Fruit fly (Drosophila melanogaster) whole organism, embryonic: ENCODE measurements around the gene CG9497.

Source experiments
- Bdp1 ChIP-seq: fragments of 200-800 bp; sonication (Bioruptor generic); optimal IDR thresholded peaks from 3 replicates; lab custom pipeline; 2016; ENCODE audit warnings: missing biosample characterization, missing genetic modification characterization
- CG10321 ChIP-seq: fragments of 200-800 bp; sonication (Bioruptor generic); IDR thresholded peaks from 2 replicates; pipeline ENCODE4 v1.3.6; 2022; ENCODE audit warnings: missing biosample characterization, missing genetic modification characterization
- CG10543 ChIP-seq: fragments of 200-800 bp; sonication (Bioruptor generic); optimal IDR thresholded peaks from 3 replicates; lab custom pipeline; 2017; ENCODE audit warnings: missing biosample characterization, mild to moderate bottlenecking, missing genetic modification characterization, moderate library complexity
- CG12219 ChIP-seq: fragments of 200-800 bp; sonication (Bioruptor generic); optimal IDR thresholded peaks from 3 replicates; lab custom pipeline; 2018; ENCODE audit warnings: missing biosample characterization, mild to moderate bottlenecking, missing genetic modification characterization
- CG12236 ChIP-seq: fragments of 200-800 bp; sonication (Bioruptor generic); optimal IDR thresholded peaks from 2 replicates; lab custom pipeline; 2016; ENCODE audit warnings: missing biosample characterization, missing genetic modification characterization
- CG12744 ChIP-seq: fragments of 200-800 bp; sonication (Bioruptor generic); optimal IDR thresholded peaks from 2 replicates; lab custom pipeline; 2016; ENCODE audit warnings: missing biosample characterization, missing genetic modification characterization
- CG12942 ChIP-seq: fragments of 200-800 bp; sonication (Bioruptor generic); optimal IDR thresholded peaks from 3 replicates; lab custom pipeline; 2016; ENCODE audit warnings: missing biosample characterization, missing genetic modification characterization
- CG13123 ChIP-seq: fragments of 200-800 bp; sonication (Bioruptor generic); optimal IDR thresholded peaks from 2 replicates; lab custom pipeline; 2016; ENCODE audit warnings: missing biosample characterization, missing genetic modification characterization
- CG13287 ChIP-seq: fragments of 200-800 bp; sonication (Bioruptor generic); IDR thresholded peaks from 2 replicates; pipeline ENCODE4 v1.3.6; 2022; ENCODE audit warnings: missing biosample characterization, missing genetic modification characterization; ENCODE audit not compliant: partially characterized antibody
- CG15011 ChIP-seq: fragments of 200-800 bp; sonication (Bioruptor generic); optimal IDR thresholded peaks from 3 replicates; lab custom pipeline; 2018; ENCODE audit warnings: missing biosample characterization, mild to moderate bottlenecking, missing genetic modification characterization
- CG1647 ChIP-seq: fragments of 200-800 bp; sonication (Bioruptor generic); optimal IDR thresholded peaks from 3 replicates; lab custom pipeline; 2016; ENCODE audit warnings: missing biosample characterization, missing genetic modification characterization
- CG18599 ChIP-seq: fragments of 200-800 bp; sonication (Bioruptor generic); optimal IDR thresholded peaks from 3 replicates; lab custom pipeline; 2017; ENCODE audit warnings: missing biosample characterization, missing genetic modification characterization, mild to moderate bottlenecking, moderate library complexity, missing genetic modification reagents
- CG32532 ChIP-seq: fragments of 200-800 bp; sonication (Bioruptor generic); IDR thresholded peaks from 2 replicates; pipeline ENCODE4 v1.3.6; 2022; ENCODE audit warnings: missing biosample characterization, missing genetic modification characterization
- CG3838 ChIP-seq: fragments of 200-800 bp; sonication (Bioruptor generic); optimal IDR thresholded peaks from 3 replicates; lab custom pipeline; 2016; ENCODE audit warnings: missing biosample characterization, missing genetic modification characterization
- CG3847 ChIP-seq: fragments of 200-800 bp; sonication (Bioruptor generic); IDR thresholded peaks from 2 replicates; pipeline ENCODE4 v1.3.6; 2022; ENCODE audit warnings: missing biosample characterization, missing genetic modification characterization
- CG4328 ChIP-seq: fragments of 200-800 bp; sonication (Bioruptor generic); optimal IDR thresholded peaks from 3 replicates; lab custom pipeline; 2017; ENCODE audit warnings: missing biosample characterization, missing genetic modification reagents, missing genetic modification characterization
- CG6854 ChIP-seq: fragments of 200-800 bp; sonication (Bioruptor generic); optimal IDR thresholded peaks from 3 replicates; lab custom pipeline; 2017; ENCODE audit warnings: missing biosample characterization, mild to moderate bottlenecking, missing genetic modification characterization
- CG7372 ChIP-seq: fragments of 200-800 bp; sonication (Bioruptor generic); IDR thresholded peaks from 2 replicates; pipeline ENCODE4 v1.3.6; 2022; ENCODE audit warnings: missing biosample characterization, missing genetic modification characterization
- Dek ChIP-seq: fragments of 200-800 bp; sonication (Bioruptor generic); optimal IDR thresholded peaks from 3 replicates; lab custom pipeline; 2019; ENCODE audit warnings: missing biosample characterization, mild to moderate bottlenecking, missing genetic modification characterization, moderate library complexity
- Dll ChIP-seq: fragments of 200-800 bp; sonication (Bioruptor generic); IDR thresholded peaks from 4 replicates; pipeline ENCODE4 v1.3.6; 2022; ENCODE audit warnings: missing biosample characterization, missing genetic modification characterization; ENCODE audit not compliant: partially characterized antibody
- Hmr ChIP-seq: fragments of 200-800 bp; sonication (Bioruptor generic); optimal IDR thresholded peaks from 3 replicates; lab custom pipeline; 2017; ENCODE audit warnings: mild to moderate bottlenecking, missing biosample characterization, missing genetic modification reagents, missing genetic modification characterization
- Hr39 ChIP-seq: fragments of >200 bp; optimal IDR thresholded peaks from 2 replicates; lab custom pipeline; 2017
- Mrtf ChIP-seq: fragments of 200-800 bp; sonication (Bioruptor generic); IDR thresholded peaks from 3 replicates; pipeline ENCODE4 v1.3.6; 2022; ENCODE audit warnings: missing biosample characterization, missing genetic modification characterization
- Nf-YA ChIP-seq: fragments of 200-800 bp; sonication (Bioruptor generic); IDR thresholded peaks from 2 replicates; pipeline ENCODE4 v1.3.6; 2022; ENCODE audit warnings: missing biosample characterization, missing genetic modification characterization
- NfI ChIP-seq: fragments of 200-800 bp; sonication (Bioruptor generic); optimal IDR thresholded peaks from 3 replicates; lab custom pipeline; 2018; ENCODE audit warnings: missing biosample characterization, mild to moderate bottlenecking, missing genetic modification characterization, moderate library complexity
- Scr ChIP-seq: fragments of 200-800 bp; sonication (Bioruptor generic); IDR thresholded peaks from 2 replicates; pipeline ENCODE4 v1.3.6; 2022; ENCODE audit warnings: missing biosample characterization, missing genetic modification characterization; ENCODE audit not compliant: partially characterized antibody
- Spps ChIP-seq: fragments of 200-800 bp; sonication (Bioruptor generic); optimal IDR thresholded peaks from 2 replicates; lab custom pipeline; 2018; ENCODE audit warnings: missing biosample characterization, mild to moderate bottlenecking, missing genetic modification characterization
- aop ChIP-seq: fragments of 200-800 bp; sonication (Bioruptor generic); IDR thresholded peaks from 2 replicates; pipeline ENCODE4 v1.3.6; 2022; ENCODE audit warnings: missing biosample characterization, missing genetic modification characterization
- bbx ChIP-seq: fragments of 200-800 bp; sonication (Bioruptor generic); IDR thresholded peaks from 2 replicates; pipeline ENCODE4 v1.3.6; 2022; ENCODE audit warnings: missing biosample characterization, missing genetic modification characterization; ENCODE audit not compliant: partially characterized antibody
- chinmo ChIP-seq: fragments of 200-800 bp; sonication (Bioruptor generic); IDR thresholded peaks from 4 replicates; pipeline ENCODE4 v1.3.6; 2022; ENCODE audit warnings: missing biosample characterization, missing genetic modification characterization; ENCODE audit not compliant: partially characterized antibody
- chm ChIP-seq: fragments of 200-800 bp; sonication (Bioruptor generic); IDR thresholded peaks from 2 replicates; pipeline ENCODE4 v1.3.6; 2022; ENCODE audit warnings: missing biosample characterization, missing genetic modification characterization
- crc ChIP-seq: fragments of 200-800 bp; sonication (Bioruptor generic); optimal IDR thresholded peaks from 2 replicates; lab custom pipeline; 2016; ENCODE audit warnings: missing biosample characterization, missing genetic modification characterization
- dati ChIP-seq: fragments of 200-800 bp; sonication (Bioruptor generic); IDR thresholded peaks from 2 replicates; pipeline ENCODE4 v1.3.6; 2022; ENCODE audit warnings: missing biosample characterization, missing genetic modification characterization
- eve ChIP-seq, 2 experiments: fragments of >200 bp; optimal IDR thresholded peaks; 2 replicates each; lab custom pipeline; 2017; ENCODE audit warnings: missing biosample characterization in 2 of 2, missing genetic modification characterization in 2 of 2
- ftz-f1 ChIP-seq: fragments of 200-800 bp; sonication (Bioruptor generic); optimal IDR thresholded peaks from 2 replicates; lab custom pipeline; 2016; ENCODE audit warnings: missing biosample characterization, missing genetic modification characterization
- gcm ChIP-seq: fragments of 200-800 bp; sonication (Bioruptor generic); optimal IDR thresholded peaks from 2 replicates; lab custom pipeline; 2019; ENCODE audit warnings: missing biosample characterization, mild to moderate bottlenecking, missing genetic modification characterization, moderate library complexity
- hkb ChIP-seq, 2 experiments: fragments of 200-800 bp in 1 of 2; fragments of >200 bp in 1 of 2; sonication (Bioruptor generic) in 1 of 2; IDR thresholded peaks in 1 of 2; optimal IDR thresholded peaks in 1 of 2; 2 replicates each; pipeline versions ENCODE4 v1.3.6 to Lab custom; 2017 to 2022; ENCODE audit warnings: missing biosample characterization in 1 of 2, missing genetic modification characterization in 1 of 2
- hth ChIP-seq: fragments of >200 bp; optimal IDR thresholded peaks from 2 replicates; lab custom pipeline; 2017; ENCODE audit warnings: inconsistent platforms
- mld ChIP-seq: fragments of 200-800 bp; sonication (Bioruptor generic); IDR thresholded peaks from 3 replicates; pipeline ENCODE4 v1.3.6; 2022; ENCODE audit warnings: missing biosample characterization, missing genetic modification characterization; ENCODE audit not compliant: partially characterized antibody
- nom ChIP-seq: fragments of 200-800 bp; sonication (Bioruptor generic); optimal IDR thresholded peaks from 2 replicates; lab custom pipeline; 2017; ENCODE audit warnings: missing biosample characterization, missing genetic modification characterization, mild to moderate bottlenecking, moderate library complexity, missing genetic modification reagents
- org-1 ChIP-seq: fragments of 200-800 bp; sonication (Bioruptor generic); optimal IDR thresholded peaks from 2 replicates; lab custom pipeline; 2017; ENCODE audit warnings: missing biosample characterization, missing genetic modification characterization
- prd ChIP-seq, 3 experiments: fragments of >200 bp in 2 of 3; fragments of 200-800 bp in 1 of 3; sonication (Bioruptor generic) in 1 of 3; optimal IDR thresholded peaks in 2 of 3; IDR thresholded peaks in 1 of 3; 2 replicates in 2 of 3; 3 replicates in 1 of 3; pipeline versions ENCODE4 v1.3.6 to Lab custom; 2017 to 2022; ENCODE audit warnings: missing biosample characterization in 1 of 3, missing genetic modification characterization in 1 of 3
- rib ChIP-seq: fragments of 200-800 bp; sonication (Bioruptor generic); IDR thresholded peaks from 2 replicates; pipeline ENCODE4 v1.3.6; 2022; ENCODE audit warnings: missing biosample characterization, missing genetic modification characterization
- scrt ChIP-seq: fragments of 200-800 bp; sonication (Bioruptor generic); optimal IDR thresholded peaks from 2 replicates; lab custom pipeline; 2018; ENCODE audit warnings: missing biosample characterization, mild to moderate bottlenecking, missing genetic modification characterization, moderate library complexity
- slou ChIP-seq: fragments of 200-800 bp; sonication (Bioruptor generic); optimal IDR thresholded peaks from 3 replicates; lab custom pipeline; 2016; ENCODE audit warnings: missing biosample characterization, missing genetic modification characterization
- sob ChIP-seq: fragments of 200-800 bp; sonication (Bioruptor generic); IDR thresholded peaks from 2 replicates; pipeline ENCODE4 v1.3.6; 2022; ENCODE audit warnings: missing biosample characterization, missing genetic modification characterization
- ssp ChIP-seq: fragments of 200-800 bp; sonication (Bioruptor generic); IDR thresholded peaks from 2 replicates; pipeline ENCODE4 v1.3.6; 2022; ENCODE audit warnings: missing biosample characterization, missing genetic modification characterization
- stwl ChIP-seq: fragments of 200-800 bp; sonication (Bioruptor generic); optimal IDR thresholded peaks from 3 replicates; lab custom pipeline; 2018; ENCODE audit warnings: missing biosample characterization, mild to moderate bottlenecking, missing genetic modification characterization, moderate library complexity
- usp ChIP-seq: fragments of >200 bp; optimal IDR thresholded peaks from 2 replicates; lab custom pipeline; 2017; ENCODE audit warnings: missing biosample characterization, missing genetic modification characterization
- yki ChIP-seq: fragments of >200 bp; optimal IDR thresholded peaks from 3 replicates; lab custom pipeline; 2018
- zf30C ChIP-seq: fragments of 200-800 bp; sonication (Bioruptor generic); optimal IDR thresholded peaks from 3 replicates; lab custom pipeline; 2018; ENCODE audit warnings: missing biosample characterization, mild to moderate bottlenecking, missing genetic modification characterization

The CG9497 gene

dm6 chr2L:6351809-6352182 is 3.6 kb upstream of the CG9497 start (continued):
- TF ChIP-seq Bdp1: peak; percentile 57
- peak; percentile 2 for TF ChIP-seq Spps (tag; lab: Kevin White, UChicago)
- peak; percentile 77 for TF ChIP-seq scrt (GFP tag; lab: Kevin White, UChicago)
- peak; percentile 92 for TF ChIP-seq CG3847 (GFP tag; lab: Robert Waterston, UW)
- TF ChIP-seq nom: no peak
- no peak for TF ChIP-seq chinmo (GFP tag; lab: Robert Waterston, UW)
- peak; percentile 78 for TF ChIP-seq crc (GFP tag; lab: Kevin White, UChicago)
- peak; percentile 80 for TF ChIP-seq slou (GFP tag; lab: Kevin White, UChicago)
- no peak for TF ChIP-seq eve (GFP tag; optimal IDR thresholded peaks at IDR 0.05; lab: Kevin White, UChicago)
- peak; percentile 85 for TF ChIP-seq rib (GFP tag; lab: Robert Waterston, UW)
- no peak for TF ChIP-seq hth (lab: Kevin White, UChicago)
- TF ChIP-seq CG12744 (GFP tag; lab: Kevin White, UChicago): peak; percentile 44
- no peak; the same call in 1 of the 2 replicates for TF ChIP-seq Scr
- TF ChIP-seq CG13287 (GFP tag; lab: Robert Waterston, UW): no peak
- peak; percentile 39; the same call in 1 of the 2 replicates for TF ChIP-seq Nf-YA (GFP tag; lab: Robert Waterston, UW)
- peak; percentile 4 for TF ChIP-seq CG13123 (GFP tag; lab: Kevin White, UChicago)
- TF ChIP-seq CG15011 (GFP tag; lab: Kevin White, UChicago): peak; percentile 84
- 0 out of 2 replicates have a peak, but pooled peaks have one; percentile 31 for TF ChIP-seq aop
- peak; percentile 90 for TF ChIP-seq CG10543 (GFP tag; lab: Kevin White, UChicago)
- peak; percentile 55 for TF ChIP-seq CG12942 (GFP tag; lab: Kevin White, UChicago)
- peak; percentile 29 for TF ChIP-seq CG12236
- TF ChIP-seq Dll (GFP tag; lab: Robert Waterston, UW): no peak
- TF ChIP-seq prd (optimal IDR thresholded peaks at IDR 0.05; lab: Kevin White, UChicago): no peak
- TF ChIP-seq prd (GFP tag; IDR thresholded peaks at IDR 0.05; lab: Robert Waterston, UW): peak; percentile 90
- no peak for TF ChIP-seq hkb (optimal IDR thresholded peaks at IDR 0.05; lab: Kevin White, UChicago)
- peak; percentile 71 for TF ChIP-seq hkb (GFP tag; IDR thresholded peaks at IDR 0.05; lab: Robert Waterston, UW)
- 0 out of 2 replicates have a peak, but pooled peaks have one; percentile 25 for TF ChIP-seq dati (GFP tag; lab: Robert Waterston, UW)
- TF ChIP-seq CG12219 (GFP tag; lab: Kevin White, UChicago): peak; percentile 68
- TF ChIP-seq NfI (GFP tag; lab: Kevin White, UChicago): peak; percentile 89
- TF ChIP-seq Dek (tag; lab: Kevin White, UChicago): peak; percentile 93
- TF ChIP-seq CG3838 (GFP tag; lab: Kevin White, UChicago): no peak
- peak; percentile 82 for TF ChIP-seq Mrtf
- TF ChIP-seq CG6854 (GFP tag; lab: Kevin White, UChicago): peak; percentile 72
- TF ChIP-seq Hmr (GFP tag; lab: Kevin White, UChicago): peak; percentile 90
- peak; percentile 78 for TF ChIP-seq org-1
- peak; percentile 17 for TF ChIP-seq gcm (GFP tag; lab: Kevin White, UChicago)
- TF ChIP-seq CG32532 (GFP tag; lab: Robert Waterston, UW): peak; percentile 87
- TF ChIP-seq CG18599 (GFP tag; lab: Kevin White, UChicago): peak; percentile 92
- TF ChIP-seq CG1647: peak; percentile 69
- peak; percentile 81 for TF ChIP-seq ssp (GFP tag; lab: Robert Waterston, UW)
- TF ChIP-seq usp: no peak
- peak; percentile 89 for TF ChIP-seq CG7372 (GFP tag; lab: Robert Waterston, UW)
- TF ChIP-seq yki (lab: Kevin White, UChicago): no peak
- no peak for TF ChIP-seq stwl
- TF ChIP-seq Hr39 (lab: Kevin White, UChicago): no peak
- peak; percentile 92 for TF ChIP-seq sob (GFP tag; lab: Robert Waterston, UW)
- no peak for TF ChIP-seq bbx (GFP tag; lab: Robert Waterston, UW)
- no peak for TF ChIP-seq mld (GFP tag; lab: Robert Waterston, UW)
- no peak for TF ChIP-seq ftz-f1 (GFP tag; lab: Kevin White, UChicago)
- TF ChIP-seq CG4328 (GFP tag; lab: Kevin White, UChicago): peak; percentile 65
- no peak for TF ChIP-seq zf30C
- TF ChIP-seq chm (GFP tag; lab: Robert Waterston, UW): no peak
- no peak for TF ChIP-seq CG10321 (GFP tag; lab: Robert Waterston, UW)
